Fruit fly (Drosophila melanogaster) whole organism, prepupa: ENCODE results near the gene CG43445.

Experiments
- Blimp-1 ChIP-seq: fragments of 200-800 bp; sonication (Bioruptor generic); optimal IDR thresholded peaks from 3 replicates; lab custom pipeline; 2017; ENCODE audit warnings: missing biosample characterization, missing genetic modification characterization, mild to moderate bottlenecking, moderate library complexity, missing genetic modification reagents
- CG10631 ChIP-seq: fragments of 200-800 bp; sonication (Bioruptor generic); optimal IDR thresholded peaks from 2 replicates; lab custom pipeline; 2016; ENCODE audit warnings: missing biosample characterization, missing genetic modification characterization
- CG11762 ChIP-seq: fragments of 200-800 bp; sonication (Bioruptor generic); optimal IDR thresholded peaks from 3 replicates; lab custom pipeline; 2016; ENCODE audit warnings: missing biosample characterization, missing genetic modification characterization; ENCODE audit not compliant: insufficient read depth
- CG11902 ChIP-seq: fragments of 200-800 bp; sonication (Bioruptor generic); optimal IDR thresholded peaks from 3 replicates; lab custom pipeline; 2016; ENCODE audit warnings: missing biosample characterization, missing genetic modification characterization
- CG15336 ChIP-seq: fragments of 200-800 bp; sonication (Bioruptor generic); IDR thresholded peaks from 2 replicates; pipeline ENCODE4 v1.3.6; 2022; ENCODE audit warnings: missing biosample characterization, missing genetic modification characterization
- CG1621 ChIP-seq: fragments of 200-800 bp; sonication (Bioruptor generic); optimal IDR thresholded peaks from 3 replicates; lab custom pipeline; 2018; ENCODE audit warnings: missing biosample characterization, mild to moderate bottlenecking, missing genetic modification characterization
- CG16779 ChIP-seq: fragments of 200-800 bp; sonication (Bioruptor generic); optimal IDR thresholded peaks from 3 replicates; lab custom pipeline; 2017; ENCODE audit warnings: missing biosample characterization, mild to moderate bottlenecking, missing genetic modification characterization
- CG31627 ChIP-seq: fragments of 200-800 bp; sonication (Bioruptor generic); optimal IDR thresholded peaks from 3 replicates; lab custom pipeline; 2016; ENCODE audit warnings: missing biosample characterization, missing genetic modification characterization
- CG32006 ChIP-seq: fragments of 200-800 bp; sonication (Bioruptor generic); optimal IDR thresholded peaks from 3 replicates; lab custom pipeline; 2017; ENCODE audit warnings: missing biosample characterization, mild to moderate bottlenecking, missing genetic modification characterization
- CG34406 ChIP-seq: fragments of 200-800 bp; sonication (Bioruptor generic); optimal IDR thresholded peaks from 3 replicates; lab custom pipeline; 2016; ENCODE audit warnings: missing biosample characterization, missing genetic modification characterization
- CG3919 ChIP-seq: fragments of 200-800 bp; sonication (Bioruptor generic); optimal IDR thresholded peaks from 3 replicates; lab custom pipeline; 2016; ENCODE audit warnings: missing biosample characterization, missing genetic modification characterization
- CG6163 ChIP-seq: fragments of 200-800 bp; sonication (Bioruptor generic); IDR thresholded peaks from 3 replicates; pipeline ENCODE4 v1.3.6; 2022; ENCODE audit warnings: missing biosample characterization, missing genetic modification characterization
- CG6792 ChIP-seq: fragments of 200-800 bp; sonication (Bioruptor generic); optimal IDR thresholded peaks from 3 replicates; lab custom pipeline; 2016; ENCODE audit warnings: missing biosample characterization, missing genetic modification characterization
- CG6808 ChIP-seq: fragments of 200-800 bp; sonication (Bioruptor generic); optimal IDR thresholded peaks from 3 replicates; lab custom pipeline; 2017; ENCODE audit warnings: missing biosample characterization, missing genetic modification characterization, mild to moderate bottlenecking, moderate library complexity, missing genetic modification reagents
- CG9139 ChIP-seq: fragments of 200-800 bp; sonication (Bioruptor generic); optimal IDR thresholded peaks from 3 replicates; lab custom pipeline; 2017; ENCODE audit warnings: missing biosample characterization, mild to moderate bottlenecking, missing genetic modification characterization
- Eip75B ChIP-seq: fragments of 200-800 bp; sonication (Bioruptor generic); optimal IDR thresholded peaks from 3 replicates; lab custom pipeline; 2016; ENCODE audit warnings: missing biosample characterization, missing genetic modification characterization
- Eip78C ChIP-seq: fragments of 200-800 bp; sonication (Bioruptor generic); peaks from one replicate; lab custom pipeline; 2016; ENCODE audit warnings: missing biosample characterization, missing genetic modification characterization
- Eip93F ChIP-seq: fragments of 200-800 bp; sonication (Bioruptor generic); optimal IDR thresholded peaks from 2 replicates; lab custom pipeline; 2016; ENCODE audit warnings: missing biosample characterization, mild to moderate bottlenecking, missing genetic modification characterization
- Ets21C ChIP-seq: fragments of 200-800 bp; sonication (Bioruptor generic); optimal IDR thresholded peaks from 3 replicates; lab custom pipeline; 2016; ENCODE audit warnings: missing biosample characterization, missing genetic modification characterization
- Ets96B ChIP-seq: fragments of 200-800 bp; optimal IDR thresholded peaks from 2 replicates; lab custom pipeline; 2019; ENCODE audit warnings: missing biosample characterization, mild to moderate bottlenecking, missing genetic modification characterization, moderate library complexity
- Hr39 ChIP-seq: fragments of 200-800 bp; sonication (Bioruptor generic); optimal IDR thresholded peaks from 2 replicates; lab custom pipeline; 2016; ENCODE audit warnings: missing biosample characterization, missing genetic modification characterization
- Hr4 ChIP-seq: fragments of 200-800 bp; sonication (Bioruptor generic); optimal IDR thresholded peaks from 3 replicates; lab custom pipeline; 2016; ENCODE audit warnings: missing biosample characterization, missing genetic modification characterization
- Met ChIP-seq: fragments of 200-800 bp; sonication (Bioruptor generic); optimal IDR thresholded peaks from 3 replicates; lab custom pipeline; 2016; ENCODE audit warnings: missing biosample characterization, missing genetic modification characterization
- Sox102F ChIP-seq: fragments of 200-800 bp; sonication (Bioruptor generic); optimal IDR thresholded peaks from 2 replicates; lab custom pipeline; 2016; ENCODE audit warnings: missing biosample characterization, mild to moderate bottlenecking, missing genetic modification characterization
- Sox14 ChIP-seq: fragments of 200-800 bp; sonication (Bioruptor generic); optimal IDR thresholded peaks from 3 replicates; lab custom pipeline; 2016; ENCODE audit warnings: missing biosample characterization, missing genetic modification characterization
- achi ChIP-seq: fragments of 200-800 bp; sonication (Bioruptor generic); optimal IDR thresholded peaks from 3 replicates; lab custom pipeline; 2016; ENCODE audit warnings: missing biosample characterization, missing genetic modification characterization
- cyc ChIP-seq: fragments of 200-800 bp; sonication (Bioruptor generic); optimal IDR thresholded peaks from 3 replicates; lab custom pipeline; 2016; ENCODE audit warnings: missing biosample characterization, missing genetic modification characterization
- dac ChIP-seq: fragments of 200-800 bp; sonication (Bioruptor generic); optimal IDR thresholded peaks from 2 replicates; lab custom pipeline; 2017; ENCODE audit warnings: missing biosample characterization, mild to moderate bottlenecking, missing genetic modification characterization
- fkh ChIP-seq: fragments of 200-800 bp; sonication (Bioruptor generic); optimal IDR thresholded peaks from 3 replicates; lab custom pipeline; 2017; ENCODE audit warnings: missing biosample characterization, mild to moderate bottlenecking, missing genetic modification characterization, moderate library complexity
- lz ChIP-seq: fragments of 200-800 bp; sonication (Bioruptor generic); optimal IDR thresholded peaks from 3 replicates; lab custom pipeline; 2016; ENCODE audit warnings: missing biosample characterization, missing genetic modification characterization
- net ChIP-seq: fragments of 200-800 bp; sonication (Bioruptor generic); optimal IDR thresholded peaks from 3 replicates; lab custom pipeline; 2016; ENCODE audit warnings: missing biosample characterization, missing genetic modification characterization
- pdm3 ChIP-seq: fragments of 200-800 bp; sonication (Bioruptor generic); optimal IDR thresholded peaks from 3 replicates; lab custom pipeline; 2016; ENCODE audit warnings: missing biosample characterization, missing genetic modification characterization
- salr ChIP-seq, 2 experiments: fragments of 200-800 bp; sonication (Bioruptor generic); optimal IDR thresholded peaks; 3 replicates each; lab custom pipeline; 2016 to 2018; ENCODE audit warnings: missing biosample characterization in 2 of 2, missing genetic modification characterization in 2 of 2, mild to moderate bottlenecking in 1 of 2
- spab ChIP-seq: fragments of 200-800 bp; sonication (Bioruptor generic); optimal IDR thresholded peaks from 2 replicates; lab custom pipeline; 2017; ENCODE audit warnings: missing biosample characterization, mild to moderate bottlenecking, missing genetic modification characterization, missing genetic modification reagents
- ss ChIP-seq, 2 experiments: fragments of 200-800 bp; sonication (Bioruptor generic); optimal IDR thresholded peaks; 2 replicates in 1 of 2; 3 replicates in 1 of 2; lab custom pipeline; 2017 to 2018; ENCODE audit warnings: mild to moderate bottlenecking in 2 of 2, missing biosample characterization in 2 of 2, missing genetic modification characterization in 2 of 2, moderate library complexity in 1 of 2
- topi ChIP-seq: fragments of 200-800 bp; sonication (Bioruptor generic); optimal IDR thresholded peaks from 3 replicates; lab custom pipeline; 2016; ENCODE audit warnings: missing biosample characterization, missing genetic modification characterization
- vri ChIP-seq: fragments of 200-800 bp; sonication (Bioruptor generic); optimal IDR thresholded peaks from 3 replicates; lab custom pipeline; 2016; ENCODE audit warnings: missing biosample characterization, mild to moderate bottlenecking, missing genetic modification characterization

CG43445 gene

DNA sequence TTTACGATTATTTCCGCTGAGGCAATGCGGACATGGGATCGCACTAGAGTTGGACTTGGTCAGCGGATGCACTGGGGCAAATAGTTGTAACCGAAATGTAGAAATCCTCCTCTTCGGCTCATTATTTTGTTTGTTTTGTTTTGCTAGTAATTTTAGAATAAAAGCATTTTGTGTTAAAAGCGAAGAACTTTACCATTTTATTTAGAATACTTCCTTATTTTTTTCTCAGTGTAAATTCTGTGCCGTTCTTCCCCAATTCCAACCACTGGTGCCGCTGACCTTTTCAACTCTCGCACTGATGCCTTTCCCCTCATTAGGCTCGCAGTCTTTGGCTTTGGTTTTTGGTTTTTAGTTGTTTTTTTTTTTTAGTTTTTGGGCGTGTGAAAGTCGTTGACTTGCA is 35.1 kb downstream of the CG43445 start (continued):
- TF ChIP-seq CG31627 (GFP tag; lab: Kevin White, UChicago), result peak; percentile 25
- TF ChIP-seq CG1621 (tag; lab: Kevin White, UChicago), result peak; percentile 82
- TF ChIP-seq CG34406 (GFP tag; lab: Kevin White, UChicago), result peak; percentile 40
- TF ChIP-seq Hr39 (GFP tag; lab: Kevin White, UChicago), result peak; percentile 24
- TF ChIP-seq CG9139 (GFP tag; lab: Kevin White, UChicago), result peak; percentile 65
- TF ChIP-seq Blimp-1 (GFP tag; lab: Kevin White, UChicago), result no peak
- peak; percentile 70 to 71 for TF ChIP-seq salr (GFP tag; optimal IDR thresholded peaks at IDR 0.05; lab: Kevin White, UChicago)
- TF ChIP-seq CG10631, result peak; percentile 84
- no peak for TF ChIP-seq fkh (GFP tag; lab: Kevin White, UChicago)
- peak; percentile 72 for TF ChIP-seq Sox14 (GFP tag; lab: Kevin White, UChicago)
- TF ChIP-seq CG16779 (tag; lab: Kevin White, UChicago), result peak; percentile 44
- peak; percentile 41 for TF ChIP-seq lz (GFP tag; lab: Kevin White, UChicago)
- TF ChIP-seq Ets96B (tag; lab: Kevin White, UChicago), result peak; percentile 85
- TF ChIP-seq Met, result no peak
- peak; percentile 67 for TF ChIP-seq pdm3 (GFP tag; lab: Kevin White, UChicago)
- TF ChIP-seq CG15336 (GFP tag; lab: Robert Waterston, UW), result peak; percentile 48; the same call in 1 of the 2 replicates
- TF ChIP-seq CG3919, result peak; percentile 78
- peak; percentile 26 for TF ChIP-seq cyc (GFP tag; lab: Kevin White, UChicago)
- peak; percentile 84 for TF ChIP-seq CG6808 (GFP tag; lab: Kevin White, UChicago)
- TF ChIP-seq dac, result no peak
- no peak for TF ChIP-seq Sox102F
- peak; percentile 69 to 78 for TF ChIP-seq ss (GFP tag; optimal IDR thresholded peaks at IDR 0.05; lab: Kevin White, UChicago)
- peak; percentile 85 for TF ChIP-seq spab (GFP tag; lab: Kevin White, UChicago)
- TF ChIP-seq CG11902 (GFP tag; lab: Kevin White, UChicago), result no peak
- no peak for TF ChIP-seq Ets21C (GFP tag; lab: Kevin White, UChicago)
- TF ChIP-seq CG11762 (GFP tag; lab: Kevin White, UChicago), result peak; percentile 58

DNA sequence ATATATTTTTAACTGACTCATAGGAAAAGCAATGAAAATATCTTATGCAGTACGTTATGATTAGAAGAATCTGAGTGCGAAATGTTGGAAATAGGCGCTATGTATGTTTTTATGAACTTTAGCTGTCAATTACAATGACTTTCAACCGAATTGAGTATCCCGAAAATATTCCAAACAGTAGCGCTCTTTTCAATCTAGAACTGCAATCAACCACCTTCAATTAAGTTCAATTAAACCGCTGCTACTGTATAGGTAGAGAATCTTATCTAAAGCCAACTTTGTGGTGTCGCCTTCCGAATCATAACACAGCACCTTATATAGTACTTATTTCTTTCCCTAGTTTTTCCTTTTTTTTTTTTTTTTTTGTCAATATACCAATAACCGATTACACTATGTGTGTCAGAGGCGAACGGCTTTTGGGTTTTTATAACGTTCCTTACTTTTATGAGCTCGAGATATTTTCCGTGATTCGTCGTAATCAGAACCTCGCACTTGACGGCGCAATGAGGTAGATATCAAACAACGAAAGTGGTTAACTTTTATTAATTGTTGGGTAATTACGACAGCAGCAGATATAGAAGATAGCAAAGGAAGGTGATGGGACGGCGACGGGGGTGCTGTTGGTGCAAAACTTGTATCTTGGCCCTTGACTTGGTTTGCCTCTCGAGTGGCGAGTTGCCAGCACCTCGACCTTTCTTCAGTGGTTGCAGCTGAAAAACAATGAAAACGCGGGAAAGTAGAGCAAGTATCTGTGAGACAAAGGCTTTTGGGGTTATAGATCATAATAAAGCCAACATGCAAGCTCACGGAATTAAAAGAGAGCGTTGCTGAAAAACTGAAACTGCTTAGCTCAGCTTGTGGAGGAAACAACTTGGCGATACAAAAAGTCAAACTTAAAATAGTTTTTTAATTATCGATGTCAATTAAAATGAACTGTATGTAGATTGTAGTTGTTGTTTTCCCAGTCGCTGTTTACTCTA is 37.3 kb downstream of the CG43445 start:
- TF ChIP-seq net (GFP tag; lab: Kevin White, UChicago) (no peak), Eip93F (no peak), Eip78C (GFP tag; lab: Kevin White, UChicago) (no peak), Hr4 (no peak), CG6163 (GFP tag; lab: Robert Waterston, UW) (no peak), Ets21C (GFP tag; lab: Kevin White, UChicago) (no peak), CG6792 (GFP tag; lab: Kevin White, UChicago) (no peak), achi (GFP tag; lab: Kevin White, UChicago) (no peak), vri (no peak), topi (GFP tag; lab: Kevin White, UChicago) (no peak), cyc (GFP tag; lab: Kevin White, UChicago) (no peak), Eip75B (no peak), CG32006 (GFP tag; lab: Kevin White, UChicago) (no peak), CG15336 (GFP tag; lab: Robert Waterston, UW) (no peak)
